Worm (Caenorhabditis elegans) whole organism, L2 larva: ENCODE data around the gene pyr-1.

ENCODE experiments used
- dmd-4 ChIP-seq: sonication (generic microtip); optimal IDR thresholded peaks from 2 replicates; lab custom pipeline; 2017; ENCODE audit warnings: missing biosample characterization, missing genetic modification characterization
- elt-3 ChIP-seq: sonication (generic microtip); optimal IDR thresholded peaks from 2 replicates; lab custom pipeline; 2017; ENCODE audit warnings: missing biosample characterization, missing genetic modification characterization
- nhr-25 ChIP-seq: fragments of 150-350 bp; sonication (generic microtip); optimal IDR thresholded peaks from 3 replicates; lab custom pipeline; 2014; ENCODE audit warnings: missing biosample characterization, missing genetic modification characterization
- snpc-4 ChIP-seq: fragments of 150-350 bp; optimal IDR thresholded peaks from 2 replicates; lab custom pipeline; 2014; ENCODE audit warnings: missing biosample characterization, missing genetic modification characterization
- unc-62 ChIP-seq: fragments of 150-350 bp; optimal IDR thresholded peaks from 2 replicates; lab custom pipeline; 2014; ENCODE audit warnings: missing biosample characterization, missing genetic modification reagents, missing genetic modification characterization
- ztf-4 ChIP-seq: fragments of 150-350 bp; optimal IDR thresholded peaks from 2 replicates; lab custom pipeline; 2014; ENCODE audit warnings: missing biosample characterization, missing genetic modification characterization

- no peak for TF ChIP-seq dmd-4
- TF ChIP-seq ztf-4 (tag; lab: Kevin White, UChicago), result no peak
- TF ChIP-seq unc-62, result no peak
- no peak for TF ChIP-seq snpc-4 (tag; lab: Kevin White, UChicago)
- no peak for TF ChIP-seq elt-3 (tag; lab: Kevin White, UChicago)
- TF ChIP-seq nhr-25 (tag; lab: Kevin White, UChicago), result no peak
Observed at ce11 chrII:8648843-8649242, 2.1 kb upstream of the pyr-1 start.
